Worm (Caenorhabditis elegans): ENCODE results near the gene C28C12.1.
A peak's percentile ranks its signal among the peaks of the same experiment; 100 is the strongest.

DNA sequence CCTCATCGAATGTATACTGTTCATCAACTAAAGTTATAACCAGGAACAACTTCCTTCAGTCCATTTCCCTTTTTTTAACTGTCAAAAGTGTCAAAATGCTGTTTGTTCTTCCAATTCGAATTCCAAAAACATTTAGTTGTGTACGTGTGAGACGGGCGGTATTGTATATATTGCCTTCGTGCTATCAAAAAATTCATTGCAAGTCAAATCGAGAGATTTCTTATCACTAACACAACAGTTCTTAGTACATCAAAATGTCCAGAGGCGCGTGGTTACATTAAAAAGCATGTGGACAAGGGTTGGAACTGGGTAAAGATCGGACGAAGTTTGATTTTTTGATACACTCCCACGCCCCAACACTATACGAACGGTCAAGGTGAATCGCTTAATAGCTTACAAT is 26.9 kb downstream of the C28C12.1 start:
- TF ChIP-seq tbx-2 (tag; optimal IDR thresholded peaks at IDR 0.05) (no peak), hmg-11 (tag; optimal IDR thresholded peaks at IDR 0.05) (no peak), ztf-4 (tag; optimal IDR thresholded peaks at IDR 0.05) (no peak), nhr-77 (tag; optimal IDR thresholded peaks at IDR 0.05) (no peak), aly-2 (tag; optimal IDR thresholded peaks at IDR 0.05) (no peak), skn-1 (tag; optimal IDR thresholded peaks at IDR 0.05) (no peak), fos-1 (tag; optimal IDR thresholded peaks at IDR 0.05) (no peak), nhr-25 (tag; optimal IDR thresholded peaks at IDR 0.05) (peak; percentile 32), egl-27 (tag; optimal IDR thresholded peaks at IDR 0.05) (no peak), pha-4 (tag; optimal IDR thresholded peaks at IDR 0.05) (peak; percentile 51), R02D3.7 (tag; optimal IDR thresholded peaks at IDR 0.05) (no peak)
